Fruit fly (Drosophila melanogaster): ENCODE results near the gene CG13841.

Gene CG13841

DNA sequence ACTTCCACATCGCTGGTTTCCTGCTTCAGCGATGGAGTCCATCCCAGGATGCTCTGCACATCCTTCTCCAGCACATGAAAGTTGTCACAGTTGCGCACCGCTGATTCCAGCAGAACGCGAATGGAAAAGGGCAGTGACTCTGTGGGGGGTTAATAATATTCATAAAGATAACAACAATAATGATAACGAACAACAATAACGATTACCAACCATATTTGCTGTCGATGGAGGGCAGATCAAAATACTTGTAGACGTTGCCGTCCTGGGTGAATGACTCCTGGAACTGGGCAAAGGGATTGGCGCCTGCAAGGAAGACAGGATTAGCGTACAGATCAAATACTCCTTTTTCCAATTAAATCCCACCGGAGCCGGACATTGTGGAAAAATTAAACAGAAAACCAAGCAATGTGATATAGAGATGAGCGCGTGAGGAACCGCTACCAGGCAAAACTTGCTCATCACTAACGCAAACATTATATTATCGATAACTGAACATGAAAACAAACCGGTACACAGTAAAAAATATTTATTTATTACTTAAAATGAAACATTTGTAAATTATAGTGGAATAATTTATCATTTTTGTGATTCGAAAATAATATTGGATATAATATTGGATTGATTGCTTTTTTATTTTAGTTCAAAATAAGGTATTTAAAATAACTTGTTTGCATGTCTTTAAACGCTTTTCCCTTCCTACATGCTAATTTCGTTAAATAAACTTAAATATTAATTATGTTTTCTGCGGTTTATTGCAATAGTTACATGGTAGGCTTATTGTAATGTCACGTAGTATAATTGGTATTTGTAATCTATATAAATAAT, 43.1 kb downstream of the CG13841 start, which contains the start of gene Irp-1A (continued):
- TF ChIP-seq da (GFP tag; optimal IDR thresholded peaks at IDR 0.05) (no peak), BtbVII (GFP tag; optimal IDR thresholded peaks at IDR 0.05) (peak; percentile 30), Meics (GFP tag; optimal IDR thresholded peaks at IDR 0.05) (peak; percentile 70), CG30403 (GFP tag; optimal IDR thresholded peaks at IDR 0.05) (peak; percentile 79), CG12942 (GFP tag; optimal IDR thresholded peaks at IDR 0.05) (peak; percentile 59), dm (GFP tag; optimal IDR thresholded peaks at IDR 0.05) (peak; percentile 35), CG1647 (GFP tag; optimal IDR thresholded peaks at IDR 0.05) (peak; percentile 10), CG15073 (GFP tag; optimal IDR thresholded peaks at IDR 0.05) (no peak), Poxn (GFP tag; IDR thresholded peaks at IDR 0.05) (no peak), HHEX (GFP tag; optimal IDR thresholded peaks at IDR 0.05) (peak; percentile 60), Neu2 (GFP tag; optimal IDR thresholded peaks at IDR 0.05; ENCODE audit: borderline replicate concordance) (no peak), peb (GFP tag; IDR thresholded peaks at IDR 0.05) (peak; percentile 32; the same call in 1 of the 2 replicates), Sox100B (GFP tag; optimal IDR thresholded peaks at IDR 0.05) (peak; percentile 81), CG12769 (tag; optimal IDR thresholded peaks at IDR 0.05) (no peak), CoRest (tag; optimal IDR thresholded peaks at IDR 0.05) (peak; percentile 83), CG12744 (GFP tag; optimal IDR thresholded peaks at IDR 0.05) (no peak), cad (GFP tag; optimal IDR thresholded peaks at IDR 0.05) (no peak), Hand (GFP tag; optimal IDR thresholded peaks at IDR 0.05) (peak; percentile 60), lilli (GFP tag; optimal IDR thresholded peaks at IDR 0.05) (peak; percentile 73), dysf (GFP tag; IDR thresholded peaks at IDR 0.05) (peak; percentile 72; the same call in 2 of the 3 replicates), CG6791 (GFP tag; IDR thresholded peaks at IDR 0.05; ENCODE audit: partially characterized antibody) (peak; percentile 79), Hmr (GFP tag; optimal IDR thresholded peaks at IDR 0.05) (peak; percentile 77), Awh (GFP tag; IDR thresholded peaks at IDR 0.05) (peak; percentile 71), sd (tag; optimal IDR thresholded peaks at IDR 0.05) (peak; percentile 51), Tbp (GFP tag; optimal IDR thresholded peaks at IDR 0.05) (no peak), CG7839 (tag; optimal IDR thresholded peaks at IDR 0.05) (peak; percentile 86), CG8765 (GFP tag; IDR thresholded peaks at IDR 0.05) (no peak), CG3847 (GFP tag; IDR thresholded peaks at IDR 0.05) (peak; percentile 71), ac (GFP tag; optimal IDR thresholded peaks at IDR 0.05) (no peak), CG14710 (tag; optimal IDR thresholded peaks at IDR 0.05) (peak; percentile 81), Dad (GFP tag; optimal IDR thresholded peaks at IDR 0.05) (no peak), crc (GFP tag; optimal IDR thresholded peaks at IDR 0.05) (no peak), CG1792 (GFP tag; optimal IDR thresholded peaks at IDR 0.05) (peak; percentile 18), CrebB (tag; optimal IDR thresholded peaks at IDR 0.05) (peak; percentile 54), CG8478 (optimal IDR thresholded peaks at IDR 0.05) (no peak), CG14965 (GFP tag; optimal IDR thresholded peaks at IDR 0.05; ENCODE audit: borderline replicate concordance) (no peak), ATbp (GFP tag; optimal IDR thresholded peaks at IDR 0.05) (peak; percentile 21), CG11560 (tag; IDR thresholded peaks at IDR 0.05) (no peak), nmo (GFP tag; optimal IDR thresholded peaks at IDR 0.05) (peak; percentile 82), Dp (GFP tag; optimal IDR thresholded peaks at IDR 0.05) (peak; percentile 37), Hmx (GFP tag; optimal IDR thresholded peaks at IDR 0.05) (peak; percentile 7), HLH54F (GFP tag; optimal IDR thresholded peaks at IDR 0.05) (peak; percentile 22), CG10321 (GFP tag; IDR thresholded peaks at IDR 0.05) (peak; percentile 27; the same call in 1 of the 2 replicates), stc (GFP tag; IDR thresholded peaks at IDR 0.05) (peak; percentile 78), ftz-f1 (GFP tag; optimal IDR thresholded peaks at IDR 0.05) (no peak), chinmo (GFP tag; IDR thresholded peaks at IDR 0.05; ENCODE audit: partially characterized antibody) (peak; percentile 89; the same call in 3 of the 4 replicates), btn (GFP tag; optimal IDR thresholded peaks at IDR 0.05) (no peak), NC2α (GFP tag; optimal IDR thresholded peaks at IDR 0.05) (no peak), CG4730 (GFP tag; IDR thresholded peaks at IDR 0.05) (peak; percentile 70), CG31224 (GFP tag; IDR thresholded peaks at IDR 0.05) (peak; percentile 53; the same call in 1 of the 2 replicates)
